Worm (Caenorhabditis elegans) whole organism, young adult: ENCODE results near the gene C23H4.6.

Experiments
- F10E7.11 ChIP-seq: sonication (generic microtip); optimal IDR thresholded peaks from 2 replicates; lab custom pipeline; 2017; ENCODE audit warnings: mild to moderate bottlenecking, missing genetic modification characterization, moderate library complexity, missing compliant biosample characterization
- Y67H2A.10 ChIP-seq: fragments of 200-800 bp; sonication (Bioruptor generic); conservative IDR thresholded peaks from 2 replicates; pipeline ENCODE4 v1.3.6; 2022; ENCODE audit warnings: missing genetic modification reagents, missing genetic modification characterization, missing compliant biosample characterization
- ama-1 ChIP-seq, 3 experiments: fragments of 150-350 bp in 1 of 3; sonication (generic microtip) in 2 of 3; optimal IDR thresholded peaks; 2 replicates each; lab custom pipeline; 2014 to 2018; ENCODE audit warnings: missing biosample characterization in 2 of 3, missing genetic modification characterization in 2 of 3, missing genetic modification reagents in 2 of 3
- aptf-2 ChIP-seq: fragments of 200-800 bp; sonication (Bioruptor generic); conservative IDR thresholded peaks from 2 replicates; pipeline ENCODE4 v1.3.6; 2022; ENCODE audit warnings: missing genetic modification reagents, missing genetic modification characterization, missing compliant biosample characterization
- aptf-3 ChIP-seq: fragments of 200-800 bp; sonication (Bioruptor generic); IDR thresholded peaks from 2 replicates; pipeline ENCODE4 v1.3.6; 2022; ENCODE audit warnings: missing genetic modification characterization, missing compliant biosample characterization
- bed-2 ChIP-seq: fragments of 200-800 bp; sonication (Bioruptor generic); IDR thresholded peaks from 2 replicates; pipeline ENCODE4 v1.3.6; 2022; ENCODE audit warnings: missing genetic modification reagents, missing genetic modification characterization, missing compliant biosample characterization
- cebp-1 ChIP-seq, 2 experiments: fragments of 200-800 bp in 1 of 2; sonication (Bioruptor generic) in 1 of 2; sonication (generic microtip) in 1 of 2; IDR thresholded peaks in 1 of 2; optimal IDR thresholded peaks in 1 of 2; 2 replicates each; pipeline versions ENCODE4 v1.3.6 to Lab custom; 2017 to 2022; ENCODE audit warnings: missing compliant biosample characterization in 2 of 2, missing genetic modification characterization in 2 of 2, mild to moderate bottlenecking in 1 of 2, missing genetic modification reagents in 1 of 2, moderate library complexity in 1 of 2
- dox-1 ChIP-seq: fragments of 200-800 bp; sonication (Bioruptor generic); IDR thresholded peaks from 2 replicates; pipeline ENCODE4 v1.3.6; 2022; ENCODE audit warnings: missing genetic modification reagents, missing genetic modification characterization, missing compliant biosample characterization
- gei-17 ChIP-seq: fragments of 200-800 bp; sonication (Bioruptor generic); optimal IDR thresholded peaks from 2 replicates; lab custom pipeline; 2018; ENCODE audit warnings: mild to moderate bottlenecking, missing genetic modification characterization, missing compliant biosample characterization
- hmg-1.2 ChIP-seq: fragments of 200-800 bp; sonication (Bioruptor generic); IDR thresholded peaks from 2 replicates; pipeline ENCODE4 v1.3.6; 2022; ENCODE audit warnings: missing genetic modification reagents, missing genetic modification characterization, missing compliant biosample characterization
- let-607 ChIP-seq, 2 experiments: fragments of 200-800 bp in 1 of 2; sonication (Bioruptor generic) in 1 of 2; sonication (generic microtip) in 1 of 2; optimal IDR thresholded peaks; 2 replicates each; lab custom pipeline; 2016 to 2018; ENCODE audit warnings: mild to moderate bottlenecking in 2 of 2, missing compliant biosample characterization in 2 of 2, missing genetic modification characterization in 2 of 2, moderate library complexity in 2 of 2, missing genotype in 1 of 2
- madf-10 ChIP-seq: sonication (generic microtip); optimal IDR thresholded peaks from 2 replicates; lab custom pipeline; 2016; ENCODE audit warnings: mild to moderate bottlenecking, missing genetic modification characterization, missing compliant biosample characterization
- madf-3 ChIP-seq: fragments of 200-800 bp; sonication (Bioruptor generic); IDR thresholded peaks from 2 replicates; pipeline ENCODE4 v1.3.6; 2022; ENCODE audit warnings: missing genetic modification reagents, missing genetic modification characterization, missing compliant biosample characterization
- nfyb-1 ChIP-seq: fragments of 200-800 bp; sonication (Bioruptor generic); IDR thresholded peaks from 2 replicates; pipeline ENCODE4 v1.3.6; 2022; ENCODE audit warnings: missing genetic modification reagents, missing genetic modification characterization, missing compliant biosample characterization
- nhr-27 ChIP-seq: fragments of 200-800 bp; sonication (Bioruptor generic); optimal IDR thresholded peaks from 2 replicates; lab custom pipeline; 2018; ENCODE audit warnings: mild to moderate bottlenecking, missing genetic modification characterization, moderate library complexity, missing compliant biosample characterization
- nhr-80 ChIP-seq: sonication (generic microtip); optimal IDR thresholded peaks from 2 replicates; lab custom pipeline; 2016; ENCODE audit warnings: missing genetic modification characterization, missing compliant biosample characterization
- rcor-1 ChIP-seq: fragments of 200-800 bp; sonication (Bioruptor generic); IDR thresholded peaks from 2 replicates; pipeline ENCODE4 v1.3.6; 2022; ENCODE audit warnings: missing genetic modification reagents, missing genetic modification characterization, missing compliant biosample characterization
- snpc-1.1 ChIP-seq: sonication (generic microtip); optimal IDR thresholded peaks from 2 replicates; lab custom pipeline; 2017; ENCODE audit warnings: missing genetic modification characterization, mild to moderate bottlenecking, missing compliant biosample characterization, antibody characterized with exemption, moderate library complexity, missing genotype, missing genetic modification reagents; ENCODE audit not compliant: insufficient read depth
- snpc-1.3 ChIP-seq: sonication (generic microtip); optimal IDR thresholded peaks from 2 replicates; lab custom pipeline; 2017; ENCODE audit warnings: missing genetic modification characterization, mild to moderate bottlenecking, missing compliant biosample characterization, antibody characterized with exemption, moderate library complexity, missing genotype, missing genetic modification reagents; ENCODE audit not compliant: insufficient read depth
- snpc-4 ChIP-seq, 5 experiments: fragments of 150-350 bp in 1 of 5; sonication (generic microtip) in 4 of 5; optimal IDR thresholded peaks; 2 replicates each; lab custom pipeline; 2014 to 2018; ENCODE audit warnings: missing genetic modification characterization in 5 of 5, missing biosample characterization in 3 of 5, antibody characterized with exemption in 2 of 5, mild to moderate bottlenecking in 2 of 5, missing compliant biosample characterization in 2 of 5, missing genotype in 2 of 5, moderate library complexity in 2 of 5, missing genetic modification reagents in 1 of 5
- unc-62 ChIP-seq: fragments of 150-350 bp; optimal IDR thresholded peaks from 2 replicates; lab custom pipeline; 2014; ENCODE audit warnings: missing biosample characterization, missing genetic modification reagents, missing genetic modification characterization
- ztf-18 ChIP-seq: sonication (generic microtip); optimal IDR thresholded peaks from 2 replicates; lab custom pipeline; 2016; ENCODE audit warnings: missing genotype, mild to moderate bottlenecking, missing genetic modification characterization, missing compliant biosample characterization

The C23H4.6 gene

ce11 chrX:12221817-12222216 is 13.6 kb upstream of the C23H4.6 start, which contains the start of gene cest-9.2:
TSS of gene cest-9.2 (plus strand) at chrX:12222117.
- TF ChIP-seq ztf-18 (tag; lab: Kevin White, UChicago): no peak
- TF ChIP-seq aptf-2 (GFP tag; lab: Robert Waterston, UW): no peak
- TF ChIP-seq nhr-27 (tag; lab: Kevin White, UChicago): no peak

- TF ChIP-seq snpc-1.1 (no peak), nhr-80 (peak; percentile 38), aptf-3 (GFP tag; lab: Robert Waterston, UW) (no peak)
- TF ChIP-seq, all 124 proteins: peak for 1
These were observed 12.7 kb upstream of the C23H4.6 start for ce11 chrX:12222723-12223122.

ce11 chrX:12225970-12226369 is 9.4 kb upstream of the C23H4.6 start, which contains the start of gene cest-9.1:
TSS of gene cest-9.1 (plus strand) at chrX:12226182.
- TF ChIP-seq nhr-80 (peak; percentile 10), snpc-4 (GFP tag; optimal IDR thresholded peaks at IDR 0.05; lab: Kevin White, UChicago) (no peak), snpc-4 (tag; optimal IDR thresholded peaks at IDR 0.05; lab: Kevin White, UChicago) (no peak)
- TF ChIP-seq, all 124 proteins: peak for 1

ce11 chrX:12227130-12227529 is 8.3 kb upstream of the C23H4.6 start:
- TF ChIP-seq gei-17 (GFP tag; lab: Kevin White, UChicago) (no peak), snpc-4 (GFP tag; optimal IDR thresholded peaks at IDR 0.05; lab: Kevin White, UChicago) (no peak), snpc-4 (tag; optimal IDR thresholded peaks at IDR 0.05; lab: Kevin White, UChicago) (peak in 2 of 4 experiments; percentile 79 to 83)

ce11 chrX:12229651-12230050 is 5.8 kb upstream of the C23H4.6 start, which contains the start of gene cest-7:
TSS of gene cest-7 (plus strand) at chrX:12229951.
- no peak for TF ChIP-seq madf-3 (GFP tag; lab: Robert Waterston, UW)
- no peak for TF ChIP-seq bed-2
- no peak for TF ChIP-seq snpc-1.3 (tag; lab: Kevin White, UChicago)
- TF ChIP-seq F10E7.11 (tag; lab: Kevin White, UChicago): no peak
- no peak for TF ChIP-seq rcor-1 (GFP tag; lab: Robert Waterston, UW)
- TF ChIP-seq dox-1: no peak

- TF ChIP-seq ama-1 (optimal IDR thresholded peaks at IDR 0.05; lab: Kevin White, UChicago) (no peak), ama-1 (GFP tag; optimal IDR thresholded peaks at IDR 0.05; lab: Kevin White, UChicago) (no peak), nhr-80 (peak; percentile 83), nfyb-1 (0 out of 2 replicates have a peak, but pooled peaks have one; percentile 34), let-607 (tag; optimal IDR thresholded peaks at IDR 0.05; lab: Kevin White, UChicago) (peak in 1 of 2 experiments; percentile 10)
These were observed 5.0 kb upstream of the C23H4.6 start for ce11 chrX:12230357-12230756.

ce11 chrX:12234424-12234823 is 982 bp upstream of the C23H4.6 start:
- TF ChIP-seq unc-62 (GFP tag; lab: Kevin White, UChicago) (peak; percentile 30), madf-10 (tag; lab: Kevin White, UChicago) (no peak), hmg-1.2 (no peak), cebp-1 (GFP tag; IDR thresholded peaks at IDR 0.05; lab: Robert Waterston, UW) (peak; percentile 89), cebp-1 (tag; optimal IDR thresholded peaks at IDR 0.05; lab: Kevin White, UChicago) (peak; percentile 93), nhr-80 (peak; percentile 68)

ce11 chrX:12241457-12241856 is 6.1 kb downstream of the C23H4.6 start, which contains the start of gene cest-3:
TSS of gene cest-3 (plus strand) at chrX:12241646.
- TF ChIP-seq nhr-80: peak; percentile 68
- no peak for TF ChIP-seq Y67H2A.10 (GFP tag; lab: Robert Waterston, UW)
